Worm (Caenorhabditis elegans) whole organism, late embryonic: ENCODE measurements around the gene nspg-14.

Experiments used
- K09A11.1 ChIP-seq: sonication (generic microtip); optimal IDR thresholded peaks from 2 replicates; lab custom pipeline; 2017; ENCODE audit warnings: antibody characterized with exemption, mild to moderate bottlenecking, missing genetic modification characterization, missing compliant biosample characterization; ENCODE audit not compliant: insufficient read depth
- ama-1 ChIP-seq: fragments of 150-350 bp; optimal IDR thresholded peaks from 2 replicates; lab custom pipeline; 2014
- ceh-45 ChIP-seq: fragments of 200-800 bp; sonication (Bioruptor generic); IDR thresholded peaks from 2 replicates; pipeline ENCODE4 v1.3.6; 2022; ENCODE audit warnings: missing genetic modification reagents, missing genetic modification characterization, missing compliant biosample characterization
- fkh-10 ChIP-seq: fragments of 150-350 bp; optimal IDR thresholded peaks from 2 replicates; lab custom pipeline; 2014; ENCODE audit warnings: missing biosample characterization, missing genetic modification reagents, missing genetic modification characterization
- fkh-6 ChIP-seq: sonication (generic microtip); optimal IDR thresholded peaks from 2 replicates; lab custom pipeline; 2016; ENCODE audit warnings: missing genetic modification characterization, missing compliant biosample characterization
- hlh-13 ChIP-seq: fragments of 200-800 bp; sonication (Bioruptor generic); optimal IDR thresholded peaks from 2 replicates; lab custom pipeline; 2018; ENCODE audit warnings: mild to moderate bottlenecking, missing genetic modification characterization, missing compliant biosample characterization
- lin-11 ChIP-seq: fragments of 200-800 bp; sonication (Bioruptor generic); optimal IDR thresholded peaks from 2 replicates; lab custom pipeline; 2018; ENCODE audit warnings: mild to moderate bottlenecking, missing genetic modification characterization, missing compliant biosample characterization
- madf-2 ChIP-seq: sonication (generic microtip); optimal IDR thresholded peaks from 2 replicates; lab custom pipeline; 2017; ENCODE audit warnings: missing genetic modification characterization, missing compliant biosample characterization
- nhr-11 ChIP-seq: fragments of 150-350 bp; optimal IDR thresholded peaks from 2 replicates; lab custom pipeline; 2014; ENCODE audit warnings: missing biosample characterization, missing genetic modification characterization
- odd-2 ChIP-seq: sonication (generic microtip); optimal IDR thresholded peaks from 2 replicates; lab custom pipeline; 2017; ENCODE audit warnings: antibody characterized with exemption, mild to moderate bottlenecking, missing genetic modification characterization, missing compliant biosample characterization
- pha-4 ChIP-seq: fragments of 150-350 bp; optimal IDR thresholded peaks from 2 replicates; lab custom pipeline; 2018; ENCODE audit warnings: missing biosample characterization, missing genetic modification reagents, missing genetic modification characterization
- ref-2 ChIP-seq: sonication (generic microtip); optimal IDR thresholded peaks from 2 replicates; lab custom pipeline; 2016; ENCODE audit warnings: missing genetic modification characterization, missing compliant biosample characterization

- TF ChIP-seq fkh-10 (no peak), ref-2 (tag; lab: Kevin White, UChicago) (no peak), ama-1 (no peak), odd-2 (no peak), K09A11.1 (tag; lab: Kevin White, UChicago) (no peak), fkh-6 (no peak), ceh-45 (no peak), pha-4 (tag; lab: Kevin White, UChicago) (no peak), lin-11 (tag; lab: Kevin White, UChicago) (no peak), hlh-13 (GFP tag; lab: Kevin White, UChicago) (no peak), madf-2 (tag; lab: Kevin White, UChicago) (no peak), nhr-11 (tag; lab: Kevin White, UChicago) (no peak)
These were observed 12.5 kb downstream of the nspg-14 start for ce11 chrX:5265356-5265755.
